Fruit fly (Drosophila melanogaster): ENCODE measurements around the gene CG11898.

Gene CG11898

dm6 chr3R:29219948-29220347 is 54.5 kb downstream of the CG11898 start, which contains the start of gene eEF1gamma (continued):
- no peak for TF ChIP-seq Rel (GFP tag; optimal IDR thresholded peaks at IDR 0.05)
- TF ChIP-seq Rel (tag; optimal IDR thresholded peaks at IDR 0.05) = peak; percentile 71
- TF ChIP-seq br (GFP tag; optimal IDR thresholded peaks at IDR 0.05) = peak; percentile 94
- TF ChIP-seq dl (GFP tag; optimal IDR thresholded peaks at IDR 0.05; ENCODE audit: insufficient read depth in 1 of 2, partially characterized antibody in 2 of 2) = no peak
- peak; percentile 93 for TF ChIP-seq sv (GFP tag; optimal IDR thresholded peaks at IDR 0.05)
- TF ChIP-seq Hnf4 (GFP tag; optimal IDR thresholded peaks at IDR 0.05) = no peak

dm6 chr3R:29220585-29220984 is 55.1 kb downstream of the CG11898 start:
- TF ChIP-seq brk (GFP tag; optimal IDR thresholded peaks at IDR 0.05) (no peak), br (GFP tag; optimal IDR thresholded peaks at IDR 0.05) (no peak), usp (GFP tag; optimal IDR thresholded peaks at IDR 0.05) (no peak), dsf (GFP tag; optimal IDR thresholded peaks at IDR 0.05; ENCODE audit: borderline replicate concordance) (no peak), Hr83 (GFP tag; optimal IDR thresholded peaks at IDR 0.05; ENCODE audit: poor library complexity, severe bottlenecking) (no peak), sv (GFP tag; optimal IDR thresholded peaks at IDR 0.05) (no peak), lola (GFP tag; optimal IDR thresholded peaks at IDR 0.05) (no peak), woc (GFP tag; optimal IDR thresholded peaks at IDR 0.05) (no peak), Abd-B (GFP tag; optimal IDR thresholded peaks at IDR 0.05) (no peak), CG9705 (GFP tag; optimal IDR thresholded peaks at IDR 0.05) (no peak), ey (GFP tag; optimal IDR thresholded peaks at IDR 0.05) (no peak), foxo (GFP tag; optimal IDR thresholded peaks at IDR 0.05) (no peak), Hnf4 (GFP tag; optimal IDR thresholded peaks at IDR 0.05) (no peak), GATAd (GFP tag; optimal IDR thresholded peaks at IDR 0.05) (no peak), fru (GFP tag; optimal IDR thresholded peaks at IDR 0.05) (no peak), Rel (GFP tag; optimal IDR thresholded peaks at IDR 0.05) (no peak), Rel (tag; optimal IDR thresholded peaks at IDR 0.05) (no peak)

Measured in whole organism, wandering third instar larva.